Fruit fly (Drosophila melanogaster) S2 (cell line): ENCODE results near the gene glo.

Experiments used
- CG8478 ChIP-seq: fragments of >200 bp; optimal IDR thresholded peaks from 2 replicates; lab custom pipeline; 2018
- CTCF ChIP-seq, 2 experiments: fragments of >200 bp; optimal IDR thresholded peaks; 2 replicates each; lab custom pipeline; 2018

- TF ChIP-seq CTCF (optimal IDR thresholded peaks at IDR 0.05; lab: Kevin White, UChicago) (no peak), CG8478 (lab: Kevin White, UChicago) (no peak)
These were observed 43.0 kb downstream of the glo start for dm6 chr3R:11776068-11776767.
